Fruit fly (Drosophila melanogaster) whole organism, embryonic: ENCODE measurements around the gene CG15553.

Experiments
- Antp ChIP-seq: fragments of 200-800 bp; sonication (Bioruptor generic); optimal IDR thresholded peaks from 3 replicates; lab custom pipeline; 2016; ENCODE audit warnings: missing biosample characterization, missing genetic modification characterization
- Atf6 ChIP-seq: fragments of 200-800 bp; sonication (Bioruptor generic); IDR thresholded peaks from 2 replicates; pipeline ENCODE4 v1.3.6; 2022; ENCODE audit warnings: missing biosample characterization, missing genetic modification characterization
- Blimp-1 ChIP-seq: fragments of 200-800 bp; sonication (Bioruptor generic); optimal IDR thresholded peaks from 3 replicates; lab custom pipeline; 2018; ENCODE audit warnings: missing biosample characterization, missing genetic modification characterization, mild to moderate bottlenecking, moderate library complexity, missing genetic modification reagents
- CG10209 ChIP-seq: fragments of 200-800 bp; sonication (Bioruptor generic); optimal IDR thresholded peaks from 3 replicates; lab custom pipeline; 2017; ENCODE audit warnings: missing biosample characterization, mild to moderate bottlenecking, missing genetic modification characterization, missing genetic modification reagents
- CG11093 ChIP-seq: fragments of 200-800 bp; sonication (Bioruptor generic); IDR thresholded peaks from 3 replicates; pipeline ENCODE4 v1.3.6; 2022; ENCODE audit warnings: missing biosample characterization, missing genetic modification characterization
- CG11247 ChIP-seq: fragments of 200-800 bp; sonication (Bioruptor generic); IDR thresholded peaks from 2 replicates; pipeline ENCODE4 v1.3.6; 2022; ENCODE audit warnings: missing biosample characterization, missing genetic modification characterization
- CG11696 ChIP-seq: fragments of 200-800 bp; sonication (Bioruptor generic); IDR thresholded peaks from 2 replicates; pipeline ENCODE4 v1.3.6; 2022; ENCODE audit warnings: missing biosample characterization, missing genetic modification characterization
- CG13287 ChIP-seq: fragments of 200-800 bp; sonication (Bioruptor generic); IDR thresholded peaks from 2 replicates; pipeline ENCODE4 v1.3.6; 2022; ENCODE audit warnings: missing biosample characterization, missing genetic modification characterization; ENCODE audit not compliant: partially characterized antibody
- CG17328 ChIP-seq: fragments of 200-800 bp; sonication (Bioruptor generic); IDR thresholded peaks from 2 replicates; pipeline ENCODE4 v1.3.6; 2022; ENCODE audit warnings: missing biosample characterization, missing genetic modification characterization
- CG17568 ChIP-seq: fragments of 200-800 bp; sonication (Bioruptor generic); optimal IDR thresholded peaks from 2 replicates; lab custom pipeline; 2018; ENCODE audit warnings: missing biosample characterization, mild to moderate bottlenecking, missing genetic modification characterization, moderate library complexity
- CG2120 ChIP-seq: fragments of 200-800 bp; sonication (Bioruptor generic); optimal IDR thresholded peaks from 3 replicates; lab custom pipeline; 2016; ENCODE audit warnings: missing biosample characterization, missing genetic modification characterization
- CG2678 ChIP-seq: fragments of 200-800 bp; sonication (Bioruptor generic); optimal IDR thresholded peaks from 3 replicates; lab custom pipeline; 2019; ENCODE audit warnings: missing biosample characterization, mild to moderate bottlenecking, missing genetic modification characterization, moderate library complexity
- CG30431 ChIP-seq: fragments of 200-800 bp; sonication (Bioruptor generic); optimal IDR thresholded peaks from 2 replicates; lab custom pipeline; 2017; ENCODE audit warnings: missing biosample characterization, missing genetic modification characterization
- CG3065 ChIP-seq: fragments of 200-800 bp; sonication (Bioruptor generic); optimal IDR thresholded peaks from 2 replicates; lab custom pipeline; 2016; ENCODE audit warnings: missing biosample characterization, missing genetic modification characterization
- CG33557 ChIP-seq: fragments of 200-800 bp; sonication (Bioruptor generic); optimal IDR thresholded peaks from 2 replicates; lab custom pipeline; 2019; ENCODE audit warnings: missing biosample characterization, mild to moderate bottlenecking, missing genetic modification characterization, moderate library complexity
- CG34376 ChIP-seq: fragments of 200-800 bp; sonication (Bioruptor generic); optimal IDR thresholded peaks from 2 replicates; lab custom pipeline; 2018; ENCODE audit warnings: missing biosample characterization, mild to moderate bottlenecking, missing genetic modification characterization
- CG4424 ChIP-seq: fragments of 200-800 bp; sonication (Bioruptor generic); optimal IDR thresholded peaks from 3 replicates; lab custom pipeline; 2016; ENCODE audit warnings: missing biosample characterization, missing genetic modification characterization
- CG4820 ChIP-seq: fragments of 200-800 bp; sonication (Bioruptor generic); optimal IDR thresholded peaks from 3 replicates; lab custom pipeline; 2016; ENCODE audit warnings: missing biosample characterization, missing genetic modification characterization
- CG6272 ChIP-seq: fragments of 200-800 bp; sonication (Bioruptor generic); IDR thresholded peaks from 2 replicates; pipeline ENCODE4 v1.3.6; 2022; ENCODE audit warnings: missing biosample characterization, missing genetic modification characterization
- CG7745 ChIP-seq: fragments of 200-800 bp; sonication (Bioruptor generic); optimal IDR thresholded peaks from 2 replicates; lab custom pipeline; 2018; ENCODE audit warnings: missing biosample characterization, mild to moderate bottlenecking, missing genetic modification characterization, moderate library complexity
- CG7786 ChIP-seq: fragments of 200-800 bp; sonication (Bioruptor generic); optimal IDR thresholded peaks from 2 replicates; lab custom pipeline; 2016; ENCODE audit warnings: missing biosample characterization, missing genetic modification characterization
- CG7987 ChIP-seq: fragments of 200-800 bp; sonication (Bioruptor generic); optimal IDR thresholded peaks from 2 replicates; lab custom pipeline; 2018; ENCODE audit warnings: missing biosample characterization, mild to moderate bottlenecking, missing genetic modification characterization, moderate library complexity
- CG8388 ChIP-seq: fragments of 200-800 bp; sonication (Bioruptor generic); optimal IDR thresholded peaks from 2 replicates; lab custom pipeline; 2019; ENCODE audit warnings: missing biosample characterization, mild to moderate bottlenecking, missing genetic modification characterization, moderate library complexity
- Chrac-16 ChIP-seq: fragments of 200-800 bp; sonication (Bioruptor generic); optimal IDR thresholded peaks from 3 replicates; lab custom pipeline; 2016; ENCODE audit warnings: missing biosample characterization, missing genetic modification characterization
- Deaf1 ChIP-seq: fragments of 200-800 bp; optimal IDR thresholded peaks from 3 replicates; lab custom pipeline; 2019; ENCODE audit warnings: missing biosample characterization, mild to moderate bottlenecking, missing genetic modification characterization, moderate library complexity
- Dek ChIP-seq: fragments of 200-800 bp; sonication (Bioruptor generic); optimal IDR thresholded peaks from 3 replicates; lab custom pipeline; 2019; ENCODE audit warnings: missing biosample characterization, mild to moderate bottlenecking, missing genetic modification characterization, moderate library complexity
- HHEX ChIP-seq: fragments of 200-800 bp; sonication (Bioruptor generic); optimal IDR thresholded peaks from 3 replicates; lab custom pipeline; 2017; ENCODE audit warnings: missing biosample characterization, mild to moderate bottlenecking, missing genetic modification characterization, missing genetic modification reagents
- HmgZ ChIP-seq: fragments of 200-800 bp; sonication (Bioruptor generic); optimal IDR thresholded peaks from 2 replicates; lab custom pipeline; 2018; ENCODE audit warnings: missing biosample characterization, mild to moderate bottlenecking, missing genetic modification characterization
- Hmx ChIP-seq: fragments of 200-800 bp; sonication (Bioruptor generic); optimal IDR thresholded peaks from 2 replicates; lab custom pipeline; 2016; ENCODE audit warnings: missing biosample characterization, missing genetic modification characterization
- NC2α ChIP-seq: fragments of 200-800 bp; sonication (Bioruptor generic); optimal IDR thresholded peaks from 2 replicates; lab custom pipeline; 2016; ENCODE audit warnings: missing biosample characterization, missing genetic modification characterization
- NC2β ChIP-seq: fragments of 200-800 bp; sonication (Bioruptor generic); optimal IDR thresholded peaks from 2 replicates; lab custom pipeline; 2016; ENCODE audit warnings: missing biosample characterization, missing genetic modification characterization
- Nf-YC ChIP-seq: fragments of 200-800 bp; optimal IDR thresholded peaks from 3 replicates; lab custom pipeline; 2019; ENCODE audit warnings: missing biosample characterization, mild to moderate bottlenecking, missing genetic modification characterization, moderate library complexity
- NfI ChIP-seq: fragments of 200-800 bp; sonication (Bioruptor generic); optimal IDR thresholded peaks from 3 replicates; lab custom pipeline; 2018; ENCODE audit warnings: missing biosample characterization, mild to moderate bottlenecking, missing genetic modification characterization, moderate library complexity
- ac ChIP-seq: fragments of 200-800 bp; sonication (Bioruptor generic); optimal IDR thresholded peaks from 3 replicates; lab custom pipeline; 2017; ENCODE audit warnings: missing biosample characterization, mild to moderate bottlenecking, missing genetic modification characterization
- chif ChIP-seq, 2 experiments: fragments of 200-800 bp; sonication (Bioruptor generic); optimal IDR thresholded peaks; 3 replicates each; lab custom pipeline; 2016; ENCODE audit warnings: missing biosample characterization in 2 of 2, missing genetic modification characterization in 2 of 2
- corto ChIP-seq: fragments of 200-800 bp; sonication (Bioruptor generic); optimal IDR thresholded peaks from 2 replicates; lab custom pipeline; 2016; ENCODE audit warnings: missing biosample characterization, mild to moderate bottlenecking, missing genetic modification characterization, moderate library complexity
- dati ChIP-seq: fragments of 200-800 bp; sonication (Bioruptor generic); IDR thresholded peaks from 2 replicates; pipeline ENCODE4 v1.3.6; 2022; ENCODE audit warnings: missing biosample characterization, missing genetic modification characterization
- disco-r ChIP-seq: fragments of 200-800 bp; sonication (Bioruptor generic); optimal IDR thresholded peaks from 2 replicates; lab custom pipeline; 2016; ENCODE audit warnings: missing biosample characterization, missing genetic modification characterization
- dpn ChIP-seq, 2 experiments: fragments of 200-800 bp; sonication (Bioruptor generic); optimal IDR thresholded peaks; 3 replicates each; lab custom pipeline; 2016; ENCODE audit warnings: missing biosample characterization in 2 of 2, missing genetic modification characterization in 2 of 2
- grn ChIP-seq: fragments of 200-800 bp; sonication (Bioruptor generic); optimal IDR thresholded peaks from 3 replicates; lab custom pipeline; 2017; ENCODE audit warnings: missing biosample characterization, missing genetic modification characterization
- lab ChIP-seq: fragments of 200-800 bp; sonication (Bioruptor generic); optimal IDR thresholded peaks from 3 replicates; lab custom pipeline; 2017; ENCODE audit warnings: missing biosample characterization, missing genetic modification characterization, mild to moderate bottlenecking, moderate library complexity, missing genetic modification reagents
- pzg ChIP-seq: fragments of 200-800 bp; sonication (Bioruptor generic); optimal IDR thresholded peaks from 3 replicates; lab custom pipeline; 2018; ENCODE audit warnings: missing biosample characterization, mild to moderate bottlenecking, missing genetic modification characterization, moderate library complexity
- salm ChIP-seq: fragments of 200-800 bp; sonication (Bioruptor generic); optimal IDR thresholded peaks from 2 replicates; lab custom pipeline; 2018; ENCODE audit warnings: missing biosample characterization, mild to moderate bottlenecking, missing genetic modification characterization
- seq ChIP-seq: fragments of 200-800 bp; sonication (Bioruptor generic); IDR thresholded peaks from 2 replicates; pipeline ENCODE4 v1.3.6; 2022; ENCODE audit warnings: missing biosample characterization, missing genetic modification characterization
- tin ChIP-seq: fragments of 200-800 bp; sonication (Bioruptor generic); optimal IDR thresholded peaks from 3 replicates; lab custom pipeline; 2016; ENCODE audit warnings: missing biosample characterization, missing genetic modification characterization

Gene CG15553

dm6 chr3R:31060708-31061625 is 40.0 kb downstream of the CG15553 start, which contains the start of gene dco (continued):
- no peak for TF ChIP-seq ac
- peak; percentile 72 for TF ChIP-seq CG4820 (GFP tag; lab: Kevin White, UChicago)
- peak; percentile 5; the same call in 1 of the 2 replicates for TF ChIP-seq CG13287
- TF ChIP-seq CG33557 (GFP tag; lab: Kevin White, UChicago) = no peak
- no peak for TF ChIP-seq grn (GFP tag; lab: Kevin White, UChicago)
- peak; percentile 73 for TF ChIP-seq Antp
- peak; percentile 82 for TF ChIP-seq CG4424 (GFP tag; lab: Kevin White, UChicago)
- peak; percentile 53 for TF ChIP-seq Dek (tag; lab: Kevin White, UChicago)
- peak; percentile 40 for TF ChIP-seq Nf-YC
- TF ChIP-seq CG11247 (GFP tag; lab: Robert Waterston, UW) = peak; percentile 92
- no peak for TF ChIP-seq CG34376 (GFP tag; lab: Kevin White, UChicago)
- TF ChIP-seq CG10209 (GFP tag; lab: Kevin White, UChicago) = peak; percentile 40
- TF ChIP-seq Chrac-16 (GFP tag; lab: Kevin White, UChicago) = peak; percentile 77
- peak; percentile 67 for TF ChIP-seq HHEX (GFP tag; lab: Kevin White, UChicago)
- peak; percentile 81 for TF ChIP-seq CG7987 (GFP tag; lab: Kevin White, UChicago)
- TF ChIP-seq CG30431 (GFP tag; lab: Kevin White, UChicago) = peak; percentile 69
- TF ChIP-seq Hmx (GFP tag; lab: Kevin White, UChicago) = no peak
- peak; percentile 91 for TF ChIP-seq tin (GFP tag; lab: Kevin White, UChicago)
- TF ChIP-seq CG7745 = no peak
- peak; percentile 20 for TF ChIP-seq Deaf1 (tag; lab: Kevin White, UChicago)
- TF ChIP-seq seq (GFP tag; lab: Robert Waterston, UW) = no peak

- peak; percentile 26 for TF ChIP-seq tin (GFP tag; lab: Kevin White, UChicago)
- TF ChIP-seq chif (GFP tag; optimal IDR thresholded peaks at IDR 0.05; lab: Kevin White, UChicago) = peak in 1 of 2 experiments; percentile 9
- no peak for TF ChIP-seq corto (GFP tag; lab: Kevin White, UChicago)
- TF ChIP-seq CG2678 = peak; percentile 40
- peak; percentile 17 for TF ChIP-seq CG4424 (GFP tag; lab: Kevin White, UChicago)
- TF ChIP-seq CG6272 (GFP tag; lab: Robert Waterston, UW) = peak; percentile 40
- TF ChIP-seq Atf6 (GFP tag; lab: Robert Waterston, UW) = 0 out of 2 replicates have a peak, but pooled peaks have one; percentile 43
- TF ChIP-seq CG11696 (GFP tag; lab: Robert Waterston, UW) = peak; percentile 34; the same call in 1 of the 2 replicates
- peak; percentile 57 for TF ChIP-seq NfI
- TF ChIP-seq dpn (GFP tag; optimal IDR thresholded peaks at IDR 0.05; lab: Kevin White, UChicago) = peak in 1 of 2 experiments; percentile 50
- TF ChIP-seq salm (tag; lab: Kevin White, UChicago) = no peak
- TF ChIP-seq CG17328 = peak; percentile 49
- no peak for TF ChIP-seq pzg (GFP tag; lab: Kevin White, UChicago)
- TF ChIP-seq CG2120 (GFP tag; lab: Kevin White, UChicago) = peak; percentile 20
- TF ChIP-seq NC2α (GFP tag; lab: Kevin White, UChicago) = peak; percentile 16
- peak; percentile 30 for TF ChIP-seq CG7786
- TF ChIP-seq dati (GFP tag; lab: Robert Waterston, UW) = 0 out of 2 replicates have a peak, but pooled peaks have one; percentile 30
- no peak for TF ChIP-seq CG17568 (GFP tag; lab: Kevin White, UChicago)
- TF ChIP-seq CG8388 (GFP tag; lab: Kevin White, UChicago) = peak; percentile 44
- TF ChIP-seq CG11093 (GFP tag; lab: Robert Waterston, UW) = no peak
- TF ChIP-seq HmgZ (tag; lab: Kevin White, UChicago) = peak; percentile 11
- no peak for TF ChIP-seq CG11247 (GFP tag; lab: Robert Waterston, UW)
- no peak for TF ChIP-seq CG3065 (GFP tag; lab: Kevin White, UChicago)
- peak; percentile 32 for TF ChIP-seq disco-r (GFP tag; lab: Kevin White, UChicago)
- peak; percentile 35 for TF ChIP-seq Blimp-1 (GFP tag; lab: Kevin White, UChicago)
- peak; percentile 13 for TF ChIP-seq NC2β (GFP tag; lab: Kevin White, UChicago)
- peak; percentile 42 for TF ChIP-seq lab
Observed at dm6 chr3R:31059807-31060707, 40.9 kb downstream of the CG15553 start.
